Fruit fly (Drosophila melanogaster) whole organism, adult: ENCODE results near the gene CG12479.

Experiments used
- CG12768 ChIP-seq: fragments of 200-800 bp; sonication (Bioruptor generic); optimal IDR thresholded peaks from 2 replicates; lab custom pipeline; 2017; ENCODE audit warnings: missing biosample characterization, missing genetic modification characterization, mild to moderate bottlenecking, moderate library complexity, missing genetic modification reagents
- CG14711 ChIP-seq: fragments of 200-800 bp; sonication (Bioruptor generic); optimal IDR thresholded peaks from 2 replicates; lab custom pipeline; 2018; ENCODE audit warnings: missing biosample characterization, mild to moderate bottlenecking, missing genetic modification characterization, moderate library complexity
- CG1620 ChIP-seq: fragments of 200-800 bp; sonication (Bioruptor generic); optimal IDR thresholded peaks from 2 replicates; lab custom pipeline; 2016; ENCODE audit warnings: missing biosample characterization, missing genetic modification characterization
- Hr96 ChIP-seq: fragments of 200-800 bp; sonication (Bioruptor generic); optimal IDR thresholded peaks from 2 replicates; lab custom pipeline; 2016; ENCODE audit warnings: missing biosample characterization, missing genetic modification characterization
- cnc ChIP-seq, 2 experiments: fragments of >200 bp; optimal IDR thresholded peaks; 2 replicates each; lab custom pipeline; 2017
- ovo ChIP-seq: fragments of 200-800 bp; sonication (Bioruptor generic); optimal IDR thresholded peaks from 2 replicates; lab custom pipeline; 2016; ENCODE audit warnings: missing biosample characterization, missing genetic modification characterization
- tj ChIP-seq: fragments of 200-800 bp; sonication (Bioruptor generic); optimal IDR thresholded peaks from 3 replicates; lab custom pipeline; 2017; ENCODE audit warnings: missing biosample characterization, mild to moderate bottlenecking, missing genetic modification characterization, moderate library complexity

- no peak for TF ChIP-seq CG1620 (GFP tag; lab: Kevin White, UChicago)
- no peak for TF ChIP-seq CG14711
- no peak for TF ChIP-seq tj
- no peak for TF ChIP-seq cnc (optimal IDR thresholded peaks at IDR 0.05; lab: Kevin White, UChicago)
- no peak for TF ChIP-seq Hr96 (GFP tag; lab: Kevin White, UChicago)
- TF ChIP-seq ovo (GFP tag; lab: Kevin White, UChicago) = no peak
- no peak for TF ChIP-seq CG12768 (GFP tag; lab: Kevin White, UChicago)
These were observed 48.2 kb upstream of the CG12479 start, which contains the start of gene CG11590 for dm6 chrX:14199967-14200531.
